Worm (Caenorhabditis elegans) whole organism, early embryonic: Measurements from ENCODE around the gene sre-41.

ENCODE experiments used
- B0310.2 ChIP-seq: sonication (generic microtip); optimal IDR thresholded peaks from 2 replicates; lab custom pipeline; 2016; ENCODE audit warnings: mild to moderate bottlenecking, missing genetic modification characterization, missing compliant biosample characterization
- F13C5.2 ChIP-seq: sonication (generic microtip); optimal IDR thresholded peaks from 2 replicates; lab custom pipeline; 2017; ENCODE audit warnings: mild to moderate bottlenecking, missing genetic modification characterization, inconsistent platforms, missing compliant biosample characterization
- aly-1 ChIP-seq: sonication (generic microtip); optimal IDR thresholded peaks from 2 replicates; lab custom pipeline; 2016; ENCODE audit warnings: missing genetic modification characterization, missing compliant biosample characterization
- ama-1 ChIP-seq: fragments of 150-350 bp; optimal IDR thresholded peaks from 2 replicates; lab custom pipeline; 2014
- ceh-13 ChIP-seq: fragments of 200-800 bp; sonication (Bioruptor generic); optimal IDR thresholded peaks from 2 replicates; lab custom pipeline; 2018; ENCODE audit warnings: mild to moderate bottlenecking, missing genetic modification characterization, missing compliant biosample characterization
- ceh-36 ChIP-seq: sonication (generic microtip); optimal IDR thresholded peaks from 2 replicates; lab custom pipeline; 2016; ENCODE audit warnings: missing genetic modification characterization, inconsistent platforms, missing compliant biosample characterization
- ets-7 ChIP-seq: sonication (generic microtip); optimal IDR thresholded peaks from 2 replicates; lab custom pipeline; 2016; ENCODE audit warnings: missing genotype, missing genetic modification characterization, missing compliant biosample characterization
- flt-1 ChIP-seq: fragments of 200-800 bp; sonication (Bioruptor generic); IDR thresholded peaks from 2 replicates; pipeline ENCODE4 v1.3.6; 2022; ENCODE audit warnings: missing genetic modification characterization, missing compliant biosample characterization
- hmbx-1 ChIP-seq: sonication (generic microtip); optimal IDR thresholded peaks from 2 replicates; lab custom pipeline; 2016; ENCODE audit warnings: mild to moderate bottlenecking, missing genetic modification characterization, missing compliant biosample characterization
- hmg-4 ChIP-seq: fragments of 200-800 bp; sonication (Bioruptor generic); optimal IDR thresholded peaks from 2 replicates; lab custom pipeline; 2018; ENCODE audit warnings: mild to moderate bottlenecking, missing genetic modification characterization, missing compliant biosample characterization
- hnd-1 ChIP-seq: sonication (generic microtip); optimal IDR thresholded peaks from 2 replicates; lab custom pipeline; 2016; ENCODE audit warnings: missing genetic modification characterization, missing compliant biosample characterization
- pes-1 ChIP-seq: fragments of 200-800 bp; sonication (Bioruptor generic); IDR thresholded peaks from 2 replicates; pipeline ENCODE4 v1.3.6; 2022; ENCODE audit warnings: missing genetic modification reagents, missing genetic modification characterization, missing compliant biosample characterization
- scrt-1 ChIP-seq: fragments of 200-800 bp; sonication (Bioruptor generic); IDR thresholded peaks from 2 replicates; pipeline ENCODE4 v1.3.6; 2022; ENCODE audit warnings: missing genetic modification characterization, missing compliant biosample characterization
- sea-1 ChIP-seq: fragments of 200-800 bp; sonication (Bioruptor generic); conservative IDR thresholded peaks from 2 replicates; pipeline ENCODE4 v1.3.6; 2022; ENCODE audit warnings: missing genetic modification characterization, missing compliant biosample characterization
- tbx-11 ChIP-seq: fragments of 200-800 bp; sonication (Bioruptor generic); IDR thresholded peaks from 2 replicates; pipeline ENCODE4 v1.3.6; 2022; ENCODE audit warnings: missing genetic modification characterization, missing compliant biosample characterization
- tbx-37 ChIP-seq: fragments of 200-800 bp; sonication (Bioruptor generic); conservative IDR thresholded peaks from 2 replicates; pipeline ENCODE4 v1.3.6; 2022; ENCODE audit warnings: missing genetic modification reagents, missing genetic modification characterization, missing compliant biosample characterization
- tra-4 ChIP-seq: sonication (generic microtip); optimal IDR thresholded peaks from 2 replicates; lab custom pipeline; 2017; ENCODE audit warnings: missing genetic modification characterization, missing compliant biosample characterization

Gene sre-41

ce11 chrII:12417514-12417913, 29.4 kb downstream of the sre-41 start, which contains the start of gene sre-27:
Gene sre-27, minus strand, starts transcription at chrII:12417614.
- TF ChIP-seq ceh-36 (tag; lab: Kevin White, UChicago) (no peak), hmg-4 (GFP tag; lab: Kevin White, UChicago) (no peak), scrt-1 (GFP tag; lab: Robert Waterston, UW) (no peak), hmbx-1 (tag; lab: Kevin White, UChicago) (no peak), tra-4 (tag; lab: Kevin White, UChicago) (no peak), flt-1 (GFP tag; lab: Robert Waterston, UW) (no peak), hnd-1 (tag; lab: Kevin White, UChicago) (no peak), aly-1 (tag; lab: Kevin White, UChicago) (no peak), pes-1 (GFP tag; lab: Robert Waterston, UW) (no peak), tbx-11 (GFP tag; lab: Robert Waterston, UW) (no peak), F13C5.2 (tag; lab: Kevin White, UChicago) (no peak)

DNA sequence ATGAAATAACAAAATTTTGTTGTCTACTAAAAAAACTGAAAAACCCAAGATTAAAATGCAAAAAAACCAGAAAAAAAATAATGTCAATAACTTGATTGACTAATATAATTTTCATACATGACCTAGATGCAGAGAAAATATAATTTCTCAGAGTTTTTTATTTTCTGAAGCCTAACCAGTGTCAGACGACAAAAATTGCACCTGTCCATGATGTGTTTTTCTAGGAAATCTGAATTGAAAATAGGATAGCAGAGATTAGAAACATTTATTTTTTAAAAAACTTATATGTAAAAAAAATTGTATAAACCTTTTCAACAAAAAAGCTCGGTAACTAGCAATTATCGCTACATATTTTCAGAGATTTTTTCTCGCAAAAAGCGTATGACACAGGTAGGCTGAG, 29.9 kb downstream of the sre-41 start:
- TF ChIP-seq hmg-4 (GFP tag; lab: Kevin White, UChicago) (no peak), ceh-36 (tag; lab: Kevin White, UChicago) (no peak), F13C5.2 (tag; lab: Kevin White, UChicago) (no peak), ceh-13 (GFP tag; lab: Kevin White, UChicago) (no peak), tra-4 (tag; lab: Kevin White, UChicago) (no peak), scrt-1 (GFP tag; lab: Robert Waterston, UW) (no peak), hmbx-1 (tag; lab: Kevin White, UChicago) (no peak), B0310.2 (no peak)

- no peak for TF ChIP-seq pes-1 (GFP tag; lab: Robert Waterston, UW)
- TF ChIP-seq flt-1 (GFP tag; lab: Robert Waterston, UW) = no peak
- no peak for TF ChIP-seq hnd-1 (tag; lab: Kevin White, UChicago)
- TF ChIP-seq tbx-11 (GFP tag; lab: Robert Waterston, UW) = no peak
- TF ChIP-seq ceh-13 (GFP tag; lab: Kevin White, UChicago) = no peak
- no peak for TF ChIP-seq F13C5.2 (tag; lab: Kevin White, UChicago)
- TF ChIP-seq hmbx-1 (tag; lab: Kevin White, UChicago) = no peak
- no peak for TF ChIP-seq tra-4 (tag; lab: Kevin White, UChicago)
- TF ChIP-seq tbx-37 (GFP tag; lab: Robert Waterston, UW) = no peak
- no peak for TF ChIP-seq ets-7
- no peak for TF ChIP-seq B0310.2
- no peak for TF ChIP-seq ceh-36 (tag; lab: Kevin White, UChicago)
- no peak for TF ChIP-seq ama-1 (lab: Kevin White, UChicago)
- no peak for TF ChIP-seq hmg-4 (GFP tag; lab: Kevin White, UChicago)
- no peak for TF ChIP-seq scrt-1 (GFP tag; lab: Robert Waterston, UW)
These were observed 32.4 kb downstream of the sre-41 start, which contains the start of gene sre-26 for ce11 chrII:12420486-12420885. Gene sre-26, minus strand, starts transcription at chrII:12420586.

DNA sequence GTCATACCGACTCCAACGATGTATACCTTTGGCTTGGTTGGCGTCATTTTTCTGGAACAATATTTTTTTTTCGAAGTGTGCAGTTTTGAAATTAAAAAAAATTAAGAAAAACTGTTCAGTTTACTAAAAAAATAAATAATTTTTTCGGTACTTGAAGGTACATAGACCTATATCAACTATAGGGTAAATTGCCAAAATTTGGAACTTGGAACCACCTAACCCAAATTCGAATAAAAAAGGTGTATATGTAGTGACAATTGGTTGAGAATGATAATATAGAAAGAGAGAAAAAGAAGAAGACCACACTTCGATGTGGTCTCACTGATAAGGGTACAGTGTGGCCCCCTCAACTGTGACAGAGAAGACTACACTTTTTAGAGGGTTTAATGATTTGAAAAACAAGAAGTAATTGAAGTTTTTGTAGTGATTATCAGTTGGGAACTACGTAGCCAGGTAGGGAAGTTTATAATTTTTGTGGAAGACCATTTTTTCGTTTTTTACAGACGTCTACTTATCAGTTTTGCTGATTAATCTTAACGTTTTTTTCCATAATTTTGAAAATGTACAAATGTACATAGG, 37.7 kb downstream of the sre-41 start, which contains the start of gene daf-22:
TSS of gene daf-22 (minus strand) at position 51 of the 579 bp plus-strand sequence.
- TF ChIP-seq hmbx-1 (tag; lab: Kevin White, UChicago) (no peak), hmg-4 (GFP tag; lab: Kevin White, UChicago) (no peak), aly-1 (tag; lab: Kevin White, UChicago) (no peak), ama-1 (lab: Kevin White, UChicago) (no peak), sea-1 (GFP tag; lab: Robert Waterston, UW) (no peak), B0310.2 (no peak), scrt-1 (GFP tag; lab: Robert Waterston, UW) (no peak), ets-7 (no peak), ceh-13 (GFP tag; lab: Kevin White, UChicago) (no peak), ceh-36 (tag; lab: Kevin White, UChicago) (no peak), flt-1 (GFP tag; lab: Robert Waterston, UW) (no peak), tbx-11 (GFP tag; lab: Robert Waterston, UW) (no peak), pes-1 (GFP tag; lab: Robert Waterston, UW) (no peak), tbx-37 (GFP tag; lab: Robert Waterston, UW) (no peak), tra-4 (tag; lab: Kevin White, UChicago) (no peak), F13C5.2 (tag; lab: Kevin White, UChicago) (no peak), hnd-1 (tag; lab: Kevin White, UChicago) (no peak)

DNA sequence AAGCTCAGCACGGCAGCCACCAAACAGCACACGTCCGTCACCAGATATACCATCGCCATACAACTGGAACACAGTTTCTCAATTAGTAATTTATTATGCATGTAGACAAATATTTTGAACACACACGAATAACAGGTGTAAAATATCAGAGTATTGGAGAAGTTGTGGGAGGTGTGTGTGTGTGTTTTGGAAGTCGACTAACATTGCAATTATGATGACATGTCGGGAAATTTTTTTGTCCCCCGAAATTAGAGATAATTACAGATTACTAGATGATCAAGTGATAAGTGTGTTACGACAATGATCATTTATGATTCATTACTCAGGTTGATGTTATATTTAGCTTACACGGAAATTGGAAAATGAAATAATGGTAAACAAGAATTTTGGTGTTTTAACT, 41.7 kb downstream of the sre-41 start, which contains the start of gene Y57A10C.8:
TSS of gene Y57A10C.8 (minus strand) at position 101 of the 400 bp plus-strand sequence.
- TF ChIP-seq scrt-1 (GFP tag; lab: Robert Waterston, UW) = no peak
- TF ChIP-seq hmbx-1 (tag; lab: Kevin White, UChicago) = no peak
- no peak for TF ChIP-seq tbx-37 (GFP tag; lab: Robert Waterston, UW)
- no peak for TF ChIP-seq flt-1 (GFP tag; lab: Robert Waterston, UW)
- no peak for TF ChIP-seq hmg-4 (GFP tag; lab: Kevin White, UChicago)
- no peak for TF ChIP-seq B0310.2
- no peak for TF ChIP-seq tra-4 (tag; lab: Kevin White, UChicago)
- TF ChIP-seq sea-1 (GFP tag; lab: Robert Waterston, UW) = no peak
- no peak for TF ChIP-seq tbx-11 (GFP tag; lab: Robert Waterston, UW)
- TF ChIP-seq pes-1 (GFP tag; lab: Robert Waterston, UW) = no peak
- TF ChIP-seq ceh-13 (GFP tag; lab: Kevin White, UChicago) = no peak
- TF ChIP-seq F13C5.2 (tag; lab: Kevin White, UChicago) = no peak
- no peak for TF ChIP-seq ama-1 (lab: Kevin White, UChicago)
- no peak for TF ChIP-seq ets-7
- TF ChIP-seq aly-1 (tag; lab: Kevin White, UChicago) = no peak

DNA sequence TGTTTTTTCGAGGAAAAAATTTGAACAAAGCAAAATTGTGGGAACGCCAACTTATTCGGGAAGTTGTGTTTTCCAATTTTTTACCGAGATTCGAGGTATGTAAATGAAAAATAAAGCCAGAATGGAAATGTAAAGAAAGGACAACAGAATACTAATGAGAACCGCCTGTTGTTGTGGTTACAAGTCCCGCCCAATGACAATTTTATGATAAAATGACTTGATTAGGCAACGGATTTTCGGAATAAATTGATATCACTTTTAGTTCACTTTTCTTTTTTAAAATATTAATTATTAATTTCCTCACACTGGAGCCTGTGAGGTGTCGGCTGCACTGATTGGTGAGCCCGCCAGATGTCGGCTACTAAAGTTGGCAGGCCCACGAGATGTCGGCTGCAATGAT, 44.3 kb downstream of the sre-41 start, which contains the start of gene dct-12:
TSS of gene dct-12 (minus strand) at position 101 of the 400 bp plus-strand sequence.
- TF ChIP-seq tbx-11 (GFP tag; lab: Robert Waterston, UW) (no peak), ama-1 (lab: Kevin White, UChicago) (no peak), ets-7 (no peak), pes-1 (GFP tag; lab: Robert Waterston, UW) (no peak), hmbx-1 (tag; lab: Kevin White, UChicago) (no peak)
